Worm (Caenorhabditis elegans): ENCODE measurements around the gene fbxa-67.

The fbxa-67 gene

DNA sequence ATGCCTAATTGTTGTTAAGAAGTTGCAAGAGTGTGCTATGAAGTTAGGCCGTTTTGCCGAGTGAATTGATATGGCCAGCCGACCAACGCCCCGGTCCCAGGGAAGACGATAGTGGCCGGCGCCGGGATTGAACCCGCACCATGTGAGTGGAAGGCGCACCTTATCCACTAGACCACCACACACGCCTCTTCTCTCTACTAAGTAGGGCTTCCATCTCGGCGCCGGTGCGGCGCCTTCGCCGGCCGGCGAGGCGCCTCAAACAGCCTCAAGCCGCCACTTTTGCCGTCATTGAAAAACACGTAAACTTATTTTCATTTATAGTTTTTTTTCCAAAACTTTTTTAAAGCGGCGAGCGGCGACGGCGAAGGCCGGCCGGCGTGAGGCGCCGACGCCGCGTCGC, 28.4 kb upstream of the fbxa-67 start:
- no peak for TF ChIP-seq ztf-11 (tag; optimal IDR thresholded peaks at IDR 0.05)
- TF ChIP-seq aly-2 (tag; optimal IDR thresholded peaks at IDR 0.05), result no peak
- TF ChIP-seq ceh-82 (tag; optimal IDR thresholded peaks at IDR 0.05), result no peak
- no peak for TF ChIP-seq nhr-43 (tag; optimal IDR thresholded peaks at IDR 0.05; ENCODE audit: poor library complexity, severe bottlenecking)
- no peak for TF ChIP-seq elt-1 (tag; optimal IDR thresholded peaks at IDR 0.05)
- TF ChIP-seq mml-1 (tag; optimal IDR thresholded peaks at IDR 0.05), result no peak
- no peak for TF ChIP-seq unc-39 (tag; optimal IDR thresholded peaks at IDR 0.05)
- no peak for TF ChIP-seq ztf-4 (tag; optimal IDR thresholded peaks at IDR 0.05)
- TF ChIP-seq elt-3 (tag; optimal IDR thresholded peaks at IDR 0.05), result no peak
- no peak for TF ChIP-seq jun-1 (tag; optimal IDR thresholded peaks at IDR 0.05)
- no peak for TF ChIP-seq fkh-10 (GFP tag; optimal IDR thresholded peaks at IDR 0.05)
- TF ChIP-seq pqm-1 (tag; optimal IDR thresholded peaks at IDR 0.05), result no peak
- no peak for TF ChIP-seq nhr-12 (tag; optimal IDR thresholded peaks at IDR 0.05)
- TF ChIP-seq nhr-237 (tag; optimal IDR thresholded peaks at IDR 0.05), result no peak
- no peak for TF ChIP-seq nfya-1 (tag; optimal IDR thresholded peaks at IDR 0.05; ENCODE audit: insufficient read depth)
- no peak for TF ChIP-seq elt-2 (tag; optimal IDR thresholded peaks at IDR 0.05)
- TF ChIP-seq nhr-11 (tag; optimal IDR thresholded peaks at IDR 0.05), result no peak
- no peak for TF ChIP-seq nhr-76 (tag; optimal IDR thresholded peaks at IDR 0.05)
- TF ChIP-seq lin-15B (tag; optimal IDR thresholded peaks at IDR 0.05), result no peak
- TF ChIP-seq lsy-12 (tag; optimal IDR thresholded peaks at IDR 0.05), result no peak

ce11 chrIII:970928-971327, 20.5 kb upstream of the fbxa-67 start:
- TF ChIP-seq fos-1 (tag; optimal IDR thresholded peaks at IDR 0.05), result no peak
- no peak for TF ChIP-seq ceh-82 (tag; optimal IDR thresholded peaks at IDR 0.05)
- TF ChIP-seq snpc-4 (tag; optimal IDR thresholded peaks at IDR 0.05), result no peak
- TF ChIP-seq sea-2 (GFP tag; optimal IDR thresholded peaks at IDR 0.05), result no peak
- no peak for TF ChIP-seq ztf-11 (tag; optimal IDR thresholded peaks at IDR 0.05)
- TF ChIP-seq jun-1 (tag; optimal IDR thresholded peaks at IDR 0.05), result no peak
- TF ChIP-seq pha-4 (tag; optimal IDR thresholded peaks at IDR 0.05), result no peak
- TF ChIP-seq pqm-1 (tag; optimal IDR thresholded peaks at IDR 0.05), result no peak
- TF ChIP-seq ceh-16 (tag; optimal IDR thresholded peaks at IDR 0.05), result no peak
- TF ChIP-seq hmg-11 (tag; optimal IDR thresholded peaks at IDR 0.05), result no peak
- no peak for TF ChIP-seq R02D3.7 (tag; optimal IDR thresholded peaks at IDR 0.05)
- TF ChIP-seq nhr-43 (tag; optimal IDR thresholded peaks at IDR 0.05; ENCODE audit: poor library complexity, severe bottlenecking), result no peak
- no peak for TF ChIP-seq ZK546.5 (tag; optimal IDR thresholded peaks at IDR 0.05)
- TF ChIP-seq tbx-2 (tag; optimal IDR thresholded peaks at IDR 0.05), result no peak
- no peak for TF ChIP-seq nhr-25 (tag; optimal IDR thresholded peaks at IDR 0.05)

- TF ChIP-seq ama-1 (optimal IDR thresholded peaks at IDR 0.05) (no peak), elt-3 (tag; optimal IDR thresholded peaks at IDR 0.05) (no peak), pha-4 (tag; optimal IDR thresholded peaks at IDR 0.05) (no peak), elt-1 (tag; optimal IDR thresholded peaks at IDR 0.05) (no peak), ZK546.5 (tag; optimal IDR thresholded peaks at IDR 0.05) (no peak), nhr-12 (tag; optimal IDR thresholded peaks at IDR 0.05) (no peak), nhr-25 (tag; optimal IDR thresholded peaks at IDR 0.05) (no peak), pqm-1 (tag; optimal IDR thresholded peaks at IDR 0.05) (no peak), jun-1 (tag; optimal IDR thresholded peaks at IDR 0.05) (no peak), ceh-28 (tag; optimal IDR thresholded peaks at IDR 0.05) (no peak), nhr-237 (tag; optimal IDR thresholded peaks at IDR 0.05) (no peak), nhr-67 (tag; optimal IDR thresholded peaks at IDR 0.05) (no peak), nhr-11 (tag; optimal IDR thresholded peaks at IDR 0.05) (no peak), sea-2 (GFP tag; optimal IDR thresholded peaks at IDR 0.05) (no peak), daf-12 (tag; optimal IDR thresholded peaks at IDR 0.05) (no peak), nfya-1 (tag; optimal IDR thresholded peaks at IDR 0.05; ENCODE audit: insufficient read depth) (no peak), nhr-28 (tag; optimal IDR thresholded peaks at IDR 0.05) (no peak), skn-1 (tag; optimal IDR thresholded peaks at IDR 0.05) (no peak)
Observed at ce11 chrIII:966259-966658, 15.8 kb upstream of the fbxa-67 start.

- TF ChIP-seq R02D3.7 (tag; optimal IDR thresholded peaks at IDR 0.05), result no peak
- TF ChIP-seq nhr-76 (tag; optimal IDR thresholded peaks at IDR 0.05), result no peak
- no peak for TF ChIP-seq egl-5 (tag; optimal IDR thresholded peaks at IDR 0.05)
- no peak for TF ChIP-seq ceh-9 (tag; optimal IDR thresholded peaks at IDR 0.05)
- no peak for TF ChIP-seq jun-1 (tag; optimal IDR thresholded peaks at IDR 0.05)
- TF ChIP-seq nhr-237 (tag; optimal IDR thresholded peaks at IDR 0.05), result no peak
- no peak for TF ChIP-seq ceh-28 (tag; optimal IDR thresholded peaks at IDR 0.05)
- TF ChIP-seq egl-27 (tag; optimal IDR thresholded peaks at IDR 0.05), result no peak
- TF ChIP-seq lin-39 (tag; optimal IDR thresholded peaks at IDR 0.05), result no peak
Observed at ce11 chrIII:964637-965036, 14.2 kb upstream of the fbxa-67 start.
